Fruit fly (Drosophila melanogaster) whole organism, wandering third instar larva: ENCODE measurements around the gene CG11656.

Source experiments
- Abd-B ChIP-seq: fragments of >200 bp; optimal IDR thresholded peaks from 2 replicates; lab custom pipeline; 2017; ENCODE audit warnings: missing biosample characterization, missing genetic modification characterization
- CG32264 ChIP-seq: fragments of 200-800 bp; sonication (Bioruptor generic); optimal IDR thresholded peaks from 2 replicates; lab custom pipeline; 2016; ENCODE audit warnings: missing biosample characterization, missing genetic modification characterization
- CrebA ChIP-seq: fragments of 200-800 bp; sonication (Bioruptor generic); optimal IDR thresholded peaks from 2 replicates; lab custom pipeline; 2016; ENCODE audit warnings: missing biosample characterization, mild to moderate bottlenecking, missing genetic modification characterization, borderline replicate concordance
- Dfd ChIP-seq: fragments of >200 bp; optimal IDR thresholded peaks from 2 replicates; lab custom pipeline; 2017; ENCODE audit warnings: missing biosample characterization, missing genetic modification characterization
- Dif ChIP-seq: fragments of 200-275, 200-300 bp; sonication (Bioruptor generic); optimal IDR thresholded peaks from 2 replicates; lab custom pipeline; 2018; ENCODE audit warnings: missing biosample characterization, missing genetic modification characterization; ENCODE audit not compliant: partially characterized antibody
- HLH106 ChIP-seq: fragments of 200-800 bp; optimal IDR thresholded peaks from 3 replicates; lab custom pipeline; 2019; ENCODE audit warnings: missing biosample characterization, mild to moderate bottlenecking, missing genetic modification characterization, moderate library complexity
- Hnf4 ChIP-seq: fragments of 200-800 bp; sonication (Bioruptor generic); optimal IDR thresholded peaks from 2 replicates; lab custom pipeline; 2016; ENCODE audit warnings: missing biosample characterization, mild to moderate bottlenecking, missing genetic modification characterization
- Hr78 ChIP-seq: fragments of >200 bp; optimal IDR thresholded peaks from 2 replicates; lab custom pipeline; 2017; ENCODE audit warnings: missing biosample characterization, missing genetic modification characterization
- Hr83 ChIP-seq: fragments of 200-300 bp; sonication (Bioruptor generic); optimal IDR thresholded peaks from 2 replicates; lab custom pipeline; 2016; ENCODE audit warnings: missing biosample characterization, mild to moderate bottlenecking, missing genetic modification characterization, moderate library complexity; ENCODE audit not compliant: poor library complexity, severe bottlenecking
- Jra ChIP-seq: sonication (Bioruptor generic); optimal IDR thresholded peaks from 2 replicates; lab custom pipeline; 2016; ENCODE audit warnings: missing biosample characterization, missing genetic modification characterization
- Myc ChIP-seq: fragments of >200 bp; optimal IDR thresholded peaks from 2 replicates; lab custom pipeline; 2017
- N ChIP-seq: fragments of >200 bp; optimal IDR thresholded peaks from 2 replicates; lab custom pipeline; 2018; ENCODE audit warnings: missing biosample characterization, missing external identifiers, missing genetic modification characterization
- OdsH ChIP-seq: fragments of 200-800 bp; sonication (Bioruptor generic); optimal IDR thresholded peaks from 2 replicates; lab custom pipeline; 2016; ENCODE audit warnings: missing biosample characterization, mild to moderate bottlenecking, missing genetic modification characterization
- Rel ChIP-seq, 2 experiments: fragments of 200-800 bp; sonication (Bioruptor generic) in 1 of 2; optimal IDR thresholded peaks; 2 replicates in 1 of 2; 3 replicates in 1 of 2; lab custom pipeline; 2016 to 2019; ENCODE audit warnings: mild to moderate bottlenecking in 2 of 2, missing biosample characterization in 2 of 2, missing genetic modification characterization in 2 of 2, moderate library complexity in 1 of 2
- Sp1 ChIP-seq: fragments of 200-800 bp; sonication (Bioruptor generic); optimal IDR thresholded peaks from 3 replicates; lab custom pipeline; 2019; ENCODE audit warnings: missing biosample characterization, mild to moderate bottlenecking, missing genetic modification characterization, moderate library complexity
- Vsx2 ChIP-seq: fragments of 200-300, 225-300 bp; sonication (Bioruptor generic); optimal IDR thresholded peaks from 2 replicates; lab custom pipeline; 2018; ENCODE audit warnings: missing biosample characterization, missing genetic modification characterization; ENCODE audit not compliant: partially characterized antibody
- br ChIP-seq: fragments of 200-800 bp; sonication (Bioruptor generic); optimal IDR thresholded peaks from 2 replicates; lab custom pipeline; 2016; ENCODE audit warnings: missing biosample characterization, missing genetic modification characterization
- brk ChIP-seq: fragments of 200-800 bp; sonication (Bioruptor generic); optimal IDR thresholded peaks from 2 replicates; lab custom pipeline; 2016; ENCODE audit warnings: missing biosample characterization, mild to moderate bottlenecking, missing genetic modification characterization
- dl ChIP-seq, 2 experiments: fragments of 175-275, 200-275 bp in 1 of 2; fragments of 200-275 bp in 1 of 2; sonication (Bioruptor generic); optimal IDR thresholded peaks; lab custom pipeline; 2018; ENCODE audit warnings: mild to moderate bottlenecking in 2 of 2, missing biosample characterization in 2 of 2, missing genetic modification characterization in 2 of 2, moderate library complexity in 2 of 2; ENCODE audit not compliant: partially characterized antibody in 2 of 2, insufficient read depth in 1 of 2
- dmrt93B ChIP-seq: fragments of 200-800 bp; sonication (Bioruptor generic); optimal IDR thresholded peaks from 2 replicates; lab custom pipeline; 2018; ENCODE audit warnings: missing biosample characterization, mild to moderate bottlenecking, missing genetic modification characterization
- ey ChIP-seq: fragments of 200-800 bp; sonication (Bioruptor generic); optimal IDR thresholded peaks from 2 replicates; lab custom pipeline; 2016; ENCODE audit warnings: missing biosample characterization, missing genetic modification characterization
- foxo ChIP-seq, 2 experiments: fragments of 200-800 bp; sonication (Bioruptor generic); optimal IDR thresholded peaks; 2 replicates in 1 of 2; 3 replicates in 1 of 2; lab custom pipeline; 2016 to 2017; ENCODE audit warnings: missing biosample characterization in 2 of 2, missing genetic modification characterization in 2 of 2
- fru ChIP-seq: fragments of 200-800 bp; sonication (Bioruptor generic); optimal IDR thresholded peaks from 3 replicates; lab custom pipeline; 2016; ENCODE audit warnings: missing biosample characterization, mild to moderate bottlenecking, missing genetic modification characterization
- jim ChIP-seq: fragments of 175-275, 200-325 bp; sonication (Bioruptor generic); optimal IDR thresholded peaks from 2 replicates; lab custom pipeline; 2016; ENCODE audit warnings: missing biosample characterization, mild to moderate bottlenecking, missing genetic modification characterization
- lola ChIP-seq: fragments of >200 bp; optimal IDR thresholded peaks from 2 replicates; lab custom pipeline; 2017; ENCODE audit warnings: missing biosample characterization, missing genetic modification characterization
- psq ChIP-seq: fragments of 200-800 bp; sonication (Bioruptor generic); optimal IDR thresholded peaks from 3 replicates; lab custom pipeline; 2017; ENCODE audit warnings: missing biosample characterization, mild to moderate bottlenecking, missing genetic modification characterization, moderate library complexity
- rgr ChIP-seq: fragments of 200-800 bp; sonication (Bioruptor generic); optimal IDR thresholded peaks from 3 replicates; lab custom pipeline; 2016; ENCODE audit warnings: missing biosample characterization, mild to moderate bottlenecking, missing genetic modification characterization
- sage ChIP-seq: fragments of 200-800 bp; sonication (Bioruptor generic); optimal IDR thresholded peaks from 2 replicates; lab custom pipeline; 2016; ENCODE audit warnings: missing biosample characterization, mild to moderate bottlenecking, missing genetic modification characterization
- sv ChIP-seq: fragments of 200-800 bp; sonication (Bioruptor generic); optimal IDR thresholded peaks from 3 replicates; lab custom pipeline; 2016; ENCODE audit warnings: missing biosample characterization, missing genetic modification characterization
- tai ChIP-seq: sonication (Bioruptor generic); optimal IDR thresholded peaks from 2 replicates; lab custom pipeline; 2016; ENCODE audit warnings: missing biosample characterization, missing genetic modification characterization
- woc ChIP-seq: sonication (Bioruptor generic); optimal IDR thresholded peaks from 2 replicates; lab custom pipeline; 2016; ENCODE audit warnings: missing biosample characterization, mild to moderate bottlenecking, missing genetic modification characterization

Gene CG11656

DNA sequence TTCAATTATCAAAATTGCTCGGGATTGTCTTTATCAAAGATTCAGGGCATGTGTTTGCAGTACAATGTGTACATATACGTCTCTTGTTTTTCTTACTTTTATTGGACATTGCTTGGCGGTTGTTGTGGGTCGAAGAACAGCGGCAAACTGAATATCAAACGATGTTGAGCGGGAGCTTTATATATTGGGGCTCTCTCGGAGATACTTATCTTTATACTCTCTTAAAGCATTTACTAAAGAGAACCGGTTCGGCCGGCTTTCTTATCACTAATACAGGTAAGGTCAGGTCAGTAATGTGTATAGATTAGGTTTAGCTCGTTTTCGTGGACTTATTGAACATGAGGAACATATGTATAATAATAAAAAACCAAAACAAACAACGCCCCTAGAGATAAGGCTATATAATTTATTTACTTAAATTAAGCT lies 41.6 kb downstream of the CG11656 start, which contains the start of gene CG7966:
Gene CG7966, minus strand, starts transcription at position 156 of the 426 bp plus-strand sequence.
- TF ChIP-seq Vsx2 (peak; percentile 83), sage (peak; percentile 55), Hr83 (GFP tag; lab: Kevin White, UChicago) (peak; percentile 98), Hr78 (GFP tag; lab: Kevin White, UChicago) (no peak), lola (GFP tag; lab: Kevin White, UChicago) (no peak), Jra (GFP tag; lab: Kevin White, UChicago) (peak; percentile 15), jim (peak; percentile 53), foxo (GFP tag; optimal IDR thresholded peaks at IDR 0.05; lab: Kevin White, UChicago) (peak in 1 of 2 experiments; percentile 92), tai (GFP tag; lab: Kevin White, UChicago) (no peak), ey (GFP tag; lab: Kevin White, UChicago) (no peak), dl (GFP tag; optimal IDR thresholded peaks at IDR 0.05; lab: Kevin White, UChicago; ENCODE audit: insufficient read depth in 1 of 2, partially characterized antibody in 2 of 2) (peak; percentile 30 to 58), Hnf4 (peak; percentile 73), Rel (GFP tag; optimal IDR thresholded peaks at IDR 0.05; lab: Kevin White, UChicago) (no peak), Rel (tag; optimal IDR thresholded peaks at IDR 0.05; lab: Kevin White, UChicago) (peak; percentile 86), Dif (GFP tag; lab: Kevin White, UChicago) (peak; percentile 59), N (GFP tag; lab: Kevin White, UChicago) (no peak), psq (no peak), Sp1 (GFP tag; lab: Kevin White, UChicago) (no peak), rgr (GFP tag; lab: Kevin White, UChicago) (no peak), Myc (lab: Kevin White, UChicago) (no peak), br (GFP tag; lab: Kevin White, UChicago) (peak; percentile 5), OdsH (GFP tag; lab: Kevin White, UChicago) (peak; percentile 35)

DNA sequence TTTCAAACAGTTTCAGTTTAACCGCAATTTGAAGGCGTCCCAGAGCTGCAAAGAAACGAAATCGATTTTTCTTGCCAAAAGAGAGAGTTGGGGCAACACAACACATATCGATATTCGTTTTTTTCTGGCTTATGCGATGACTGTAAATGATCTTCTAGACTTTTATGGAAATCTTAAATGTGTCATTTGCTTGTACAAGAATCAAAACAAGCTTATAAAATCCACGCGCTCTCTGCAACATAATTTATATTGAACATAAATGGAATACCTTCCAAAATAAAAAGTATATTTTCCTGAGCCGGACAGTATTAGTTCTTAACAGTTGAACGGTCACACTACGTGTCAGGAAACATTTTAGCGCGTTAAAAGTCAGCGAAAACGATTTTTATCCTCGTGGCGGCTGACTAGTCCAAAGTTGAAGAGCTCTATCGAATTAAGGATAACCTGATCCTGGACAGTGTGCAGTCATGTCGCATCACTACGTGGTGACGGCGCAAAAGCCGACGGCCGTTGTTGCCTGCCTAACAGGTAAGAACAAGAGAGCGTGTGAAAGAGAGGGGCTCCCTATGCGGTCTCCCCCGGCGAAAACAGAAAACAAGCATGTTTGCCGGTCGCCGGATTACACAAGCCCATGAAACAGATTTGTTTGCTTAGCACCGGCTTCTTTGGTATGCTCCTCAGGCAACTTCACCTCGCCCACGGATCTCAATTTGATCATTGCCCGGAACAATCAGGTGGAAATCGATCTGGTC lies 42.4 kb downstream of the CG11656 start, which contains the start of gene pic:
Gene pic, plus strand, starts transcription at position 304 of the 752 bp plus-strand sequence.
- TF ChIP-seq HLH106 (tag; lab: Kevin White, UChicago): no peak
- TF ChIP-seq br (GFP tag; lab: Kevin White, UChicago): no peak
- TF ChIP-seq Hnf4: no peak
- peak; percentile 74 for TF ChIP-seq Hr83 (GFP tag; lab: Kevin White, UChicago)
- TF ChIP-seq CrebA (GFP tag; lab: Kevin White, UChicago): no peak
- TF ChIP-seq jim: no peak

DNA sequence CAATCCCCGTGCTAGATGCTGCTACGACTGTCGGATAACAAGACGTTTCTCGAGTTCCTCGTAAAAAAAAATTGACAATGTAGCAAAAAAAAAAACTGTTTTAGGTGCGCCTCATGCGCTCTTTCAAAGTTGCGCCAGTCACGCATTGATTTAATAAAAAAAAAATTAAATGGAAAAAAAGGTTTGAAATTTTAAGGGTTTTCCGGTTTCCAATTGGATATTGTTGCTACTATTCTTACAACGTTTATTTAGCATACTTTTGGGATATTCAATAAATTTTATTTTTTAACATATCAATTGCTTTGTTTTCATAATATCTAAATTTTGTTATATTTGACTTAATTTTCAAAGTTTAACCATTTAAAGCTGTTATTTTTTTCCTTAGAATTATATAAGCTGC lies 46.9 kb downstream of the CG11656 start:
- TF ChIP-seq Vsx2 (no peak), woc (GFP tag; lab: Kevin White, UChicago) (no peak), N (GFP tag; lab: Kevin White, UChicago) (no peak), brk (GFP tag; lab: Kevin White, UChicago) (no peak), Hr78 (GFP tag; lab: Kevin White, UChicago) (no peak), CrebA (GFP tag; lab: Kevin White, UChicago) (no peak), foxo (GFP tag; optimal IDR thresholded peaks at IDR 0.05; lab: Kevin White, UChicago) (no peak)

DNA sequence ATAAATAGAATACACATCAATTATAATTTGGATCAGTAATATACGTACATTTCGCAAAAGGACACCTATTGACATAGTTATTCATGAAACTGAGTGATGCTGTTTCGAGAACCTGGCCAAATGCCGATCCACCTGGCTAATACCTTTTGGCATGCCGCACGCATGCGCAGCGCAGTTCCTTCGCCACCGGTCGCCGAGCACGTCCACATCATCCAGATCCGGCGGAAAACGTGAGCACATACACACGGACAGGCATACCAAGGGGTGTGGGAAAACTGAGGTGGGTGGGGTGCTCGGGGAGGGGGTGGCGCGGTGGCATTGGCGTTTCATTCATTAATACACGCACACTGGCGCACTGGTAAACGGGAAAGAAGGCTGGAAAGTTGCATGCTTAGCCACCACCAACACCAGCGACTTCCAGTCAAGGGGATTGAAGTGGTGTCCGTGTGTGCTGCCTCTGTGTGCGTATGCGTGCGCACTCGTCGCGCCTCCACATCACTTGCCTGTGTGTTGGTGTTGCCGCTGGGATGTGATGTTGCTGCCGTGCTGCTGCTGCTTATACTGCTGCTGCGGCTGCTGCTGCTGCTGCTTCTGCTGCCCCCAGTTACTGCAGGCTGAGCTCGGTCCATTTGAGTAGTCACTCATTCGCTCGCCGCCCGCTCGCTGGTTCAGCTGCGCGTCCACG lies 47.6 kb downstream of the CG11656 start, which contains the start of gene sim:
Gene sim, plus strand, starts transcription at position 635 of the 685 bp plus-strand sequence.
- no peak for TF ChIP-seq sv (GFP tag; lab: Kevin White, UChicago)
- no peak for TF ChIP-seq lola (GFP tag; lab: Kevin White, UChicago)
- no peak for TF ChIP-seq fru (GFP tag; lab: Kevin White, UChicago)
- no peak for TF ChIP-seq Rel (GFP tag; optimal IDR thresholded peaks at IDR 0.05; lab: Kevin White, UChicago)
- no peak for TF ChIP-seq Rel (tag; optimal IDR thresholded peaks at IDR 0.05; lab: Kevin White, UChicago)
- TF ChIP-seq Sp1 (GFP tag; lab: Kevin White, UChicago): no peak
- no peak for TF ChIP-seq Dif (GFP tag; lab: Kevin White, UChicago)
- no peak for TF ChIP-seq CrebA (GFP tag; lab: Kevin White, UChicago)
- no peak for TF ChIP-seq N (GFP tag; lab: Kevin White, UChicago)
- no peak for TF ChIP-seq HLH106 (tag; lab: Kevin White, UChicago)
- TF ChIP-seq ey (GFP tag; lab: Kevin White, UChicago): no peak
- TF ChIP-seq dl (GFP tag; optimal IDR thresholded peaks at IDR 0.05; lab: Kevin White, UChicago; ENCODE audit: insufficient read depth in 1 of 2, partially characterized antibody in 2 of 2): no peak
- no peak for TF ChIP-seq Dfd
- TF ChIP-seq woc (GFP tag; lab: Kevin White, UChicago): no peak
- TF ChIP-seq sage: no peak
- no peak for TF ChIP-seq Abd-B (GFP tag; lab: Kevin White, UChicago)
- TF ChIP-seq Hnf4: no peak
- TF ChIP-seq dmrt93B (GFP tag; lab: Kevin White, UChicago): no peak
- TF ChIP-seq CG32264 (GFP tag; lab: Kevin White, UChicago): no peak
- TF ChIP-seq OdsH (GFP tag; lab: Kevin White, UChicago): no peak
- no peak for TF ChIP-seq Jra (GFP tag; lab: Kevin White, UChicago)
